Fruit fly (Drosophila melanogaster): ENCODE results near the gene Taf13.
A peak's percentile ranks its signal among the peaks of the same experiment; 100 is the strongest.

The Taf13 gene

DNA sequence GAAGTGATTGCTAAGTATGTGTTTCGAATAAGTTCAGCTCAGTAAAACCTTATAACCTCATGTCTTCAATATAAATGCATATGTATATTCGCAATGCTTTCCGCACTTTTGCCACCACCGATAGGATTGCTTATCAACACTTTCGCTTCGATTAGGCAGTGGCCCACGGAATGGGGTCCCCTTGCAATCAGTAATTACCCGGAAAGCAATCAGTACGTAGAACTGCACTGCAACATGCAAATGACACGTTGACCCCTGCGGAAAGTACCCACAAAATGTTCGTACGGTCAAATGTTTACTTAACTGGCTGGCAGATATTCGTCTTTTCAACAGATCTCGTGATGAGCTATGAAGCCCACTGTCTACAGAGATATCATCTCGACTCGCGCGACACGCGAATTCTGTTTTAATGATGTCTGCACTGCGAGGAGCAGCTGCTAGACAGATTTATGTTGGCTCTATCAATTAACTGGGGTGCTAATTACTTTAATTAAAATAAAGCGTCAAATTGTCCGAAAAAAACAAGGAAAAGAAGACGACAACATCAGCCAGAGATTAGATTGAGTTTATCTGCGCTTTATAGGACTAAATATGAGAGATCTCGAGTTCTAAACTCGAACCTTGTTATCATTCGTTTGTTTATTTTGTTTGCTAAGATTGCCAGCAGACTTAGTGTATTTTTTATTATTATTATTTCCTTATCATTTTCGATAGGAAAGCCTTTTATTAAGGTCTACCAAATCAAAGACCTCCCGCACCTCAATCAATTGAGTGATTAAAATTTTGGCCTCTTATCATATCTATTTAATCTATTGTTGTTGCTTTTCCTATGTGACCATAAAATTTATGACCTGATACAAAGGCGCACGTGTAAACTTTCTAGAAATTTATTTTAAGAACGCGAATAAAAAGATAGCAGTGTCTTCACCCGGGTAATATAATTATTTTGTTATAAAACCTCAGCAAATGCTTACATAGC lies 15.9 kb downstream of the Taf13 start (continued):
- no peak for TF ChIP-seq ap (GFP tag; IDR thresholded peaks at IDR 0.05)
- TF ChIP-seq nerfin-2 (GFP tag; IDR thresholded peaks at IDR 0.05; ENCODE audit: partially characterized antibody), result no peak
- TF ChIP-seq BtbVII (GFP tag; optimal IDR thresholded peaks at IDR 0.05), result peak; percentile 32
- no peak for TF ChIP-seq dan (GFP tag; IDR thresholded peaks at IDR 0.05)
- no peak for TF ChIP-seq emc (GFP tag; optimal IDR thresholded peaks at IDR 0.05)
- no peak for TF ChIP-seq wek (GFP tag; optimal IDR thresholded peaks at IDR 0.05)
- peak; percentile 4 for TF ChIP-seq CG15011 (GFP tag; optimal IDR thresholded peaks at IDR 0.05)
- peak; percentile 79 for TF ChIP-seq cwo (GFP tag; optimal IDR thresholded peaks at IDR 0.05)
- TF ChIP-seq Dip3 (GFP tag; optimal IDR thresholded peaks at IDR 0.05), result no peak
- peak; percentile 25 for TF ChIP-seq CG4328 (GFP tag; optimal IDR thresholded peaks at IDR 0.05)
- no peak for TF ChIP-seq Pdp1 (GFP tag; optimal IDR thresholded peaks at IDR 0.05)
- no peak for TF ChIP-seq Drgx (GFP tag; IDR thresholded peaks at IDR 0.05)
- no peak for TF ChIP-seq CG32532 (GFP tag; IDR thresholded peaks at IDR 0.05)
- no peak for TF ChIP-seq caup (GFP tag; optimal IDR thresholded peaks at IDR 0.05; ENCODE audit: severe bottlenecking)
- TF ChIP-seq CG13424 (tag; optimal IDR thresholded peaks at IDR 0.05), result no peak
- no peak for TF ChIP-seq CG8944 (GFP tag; optimal IDR thresholded peaks at IDR 0.05)
- no peak for TF ChIP-seq wdn (GFP tag; IDR thresholded peaks at IDR 0.05)
- TF ChIP-seq Vsx1 (GFP tag; optimal IDR thresholded peaks at IDR 0.05), result peak; percentile 20
- no peak for TF ChIP-seq ttk (GFP tag; IDR thresholded peaks at IDR 0.05)
- no peak for TF ChIP-seq CG17829 (tag; optimal IDR thresholded peaks at IDR 0.05)
- no peak for TF ChIP-seq ewg (GFP tag; optimal IDR thresholded peaks at IDR 0.05)
- TF ChIP-seq Asciz (GFP tag; optimal IDR thresholded peaks at IDR 0.05), result peak; percentile 16
- TF ChIP-seq CG18476 (GFP tag; optimal IDR thresholded peaks at IDR 0.05), result no peak
- no peak for TF ChIP-seq Blimp-1 (GFP tag; optimal IDR thresholded peaks at IDR 0.05)
- TF ChIP-seq CG2129 (GFP tag; IDR thresholded peaks at IDR 0.05; ENCODE audit: partially characterized antibody), result no peak
- peak; percentile 78 for TF ChIP-seq sd (tag; optimal IDR thresholded peaks at IDR 0.05)
- TF ChIP-seq CG4617 (GFP tag; optimal IDR thresholded peaks at IDR 0.05; ENCODE audit: borderline replicate concordance), result no peak
- no peak for TF ChIP-seq Spps (tag; optimal IDR thresholded peaks at IDR 0.05)
- no peak for TF ChIP-seq CG10321 (GFP tag; IDR thresholded peaks at IDR 0.05)

DNA sequence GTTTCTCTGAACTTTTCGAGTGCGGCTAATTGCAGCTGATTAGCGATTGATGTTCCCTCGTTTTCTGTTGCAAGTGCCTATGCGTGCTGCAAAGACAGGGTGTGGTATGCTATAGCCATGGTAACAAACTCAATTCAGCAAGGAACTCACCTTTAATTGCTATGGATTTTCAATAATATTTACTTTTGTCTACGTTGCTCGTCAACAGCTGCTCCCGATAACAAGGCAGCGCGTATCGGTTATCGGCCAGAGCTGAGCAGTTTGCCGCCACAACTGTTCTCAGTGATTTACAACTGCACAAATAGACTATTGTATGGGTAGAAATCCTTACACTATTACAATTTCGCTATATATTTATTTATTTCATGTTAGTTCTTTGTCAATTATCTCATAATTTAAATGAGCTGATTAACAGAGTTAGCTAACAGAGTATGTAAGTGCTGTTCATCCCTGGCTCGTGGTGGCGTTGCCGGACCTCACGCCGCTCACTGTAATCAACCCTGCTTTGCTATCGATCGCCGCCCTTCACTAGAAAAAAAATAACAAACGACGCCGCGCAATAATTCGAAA lies 18.3 kb downstream of the Taf13 start, which contains the start of the genes pr and neb:
Gene pr, minus strand, starts transcription at position 225 of the 570 bp plus-strand sequence.
Gene neb, plus strand, starts transcription at position 524 of the 570 bp plus-strand sequence.
- TF ChIP-seq br (optimal IDR thresholded peaks at IDR 0.05), result no peak
- TF ChIP-seq h (optimal IDR thresholded peaks at IDR 0.05), result no peak
- TF ChIP-seq dan (GFP tag; IDR thresholded peaks at IDR 0.05), result no peak
- no peak for TF ChIP-seq CG11696 (GFP tag; IDR thresholded peaks at IDR 0.05)
- TF ChIP-seq ERR (GFP tag; optimal IDR thresholded peaks at IDR 0.05), result peak; percentile 45
- no peak for TF ChIP-seq pnt (GFP tag; optimal IDR thresholded peaks at IDR 0.05)
- no peak for TF ChIP-seq CG8359 (GFP tag; optimal IDR thresholded peaks at IDR 0.05; ENCODE audit: borderline replicate concordance)
- TF ChIP-seq NFAT (GFP tag; IDR thresholded peaks at IDR 0.05), result no peak
- 0 out of 3 replicates have a peak, but pooled peaks have one; percentile 56 for TF ChIP-seq Mrtf (GFP tag; IDR thresholded peaks at IDR 0.05)
- no peak for TF ChIP-seq CG11723 (GFP tag; optimal IDR thresholded peaks at IDR 0.05)
- peak; percentile 92 for TF ChIP-seq Ets65A (GFP tag)
- peak; percentile 54; the same call in 2 of the 3 replicates for TF ChIP-seq Opbp (GFP tag; IDR thresholded peaks at IDR 0.05; ENCODE audit: partially characterized antibody)
- TF ChIP-seq rib (GFP tag; IDR thresholded peaks at IDR 0.05), result peak; percentile 17; the same call in 1 of the 2 replicates
- peak; percentile 15 for TF ChIP-seq CG3407 (GFP tag; optimal IDR thresholded peaks at IDR 0.05)
- no peak for TF ChIP-seq her (GFP tag; optimal IDR thresholded peaks at IDR 0.05)
- TF ChIP-seq CG13775 (GFP tag; optimal IDR thresholded peaks at IDR 0.05), result peak; percentile 47
- TF ChIP-seq CG13424 (tag; optimal IDR thresholded peaks at IDR 0.05), result peak; percentile 74
- TF ChIP-seq caup (GFP tag; optimal IDR thresholded peaks at IDR 0.05; ENCODE audit: severe bottlenecking), result peak; percentile 41
- no peak for TF ChIP-seq CG8478 (optimal IDR thresholded peaks at IDR 0.05)
- TF ChIP-seq gcm (GFP tag; optimal IDR thresholded peaks at IDR 0.05), result peak; percentile 36
- no peak for TF ChIP-seq chif (GFP tag; optimal IDR thresholded peaks at IDR 0.05)
- no peak for TF ChIP-seq sim (GFP tag; IDR thresholded peaks at IDR 0.05)
- TF ChIP-seq ken (GFP tag; IDR thresholded peaks at IDR 0.05), result peak; percentile 64; the same call in 2 of the 3 replicates
